Fruit fly (Drosophila melanogaster) whole organism, embryonic: ENCODE results near the gene SpdS.

ENCODE experiments used
- Antp ChIP-seq: fragments of 200-800 bp; sonication (Bioruptor generic); optimal IDR thresholded peaks from 3 replicates; lab custom pipeline; 2016; ENCODE audit warnings: missing biosample characterization, missing genetic modification characterization
- CG10267 ChIP-seq: fragments of 200-800 bp; sonication (Bioruptor generic); optimal IDR thresholded peaks from 2 replicates; lab custom pipeline; 2018; ENCODE audit warnings: missing biosample characterization, mild to moderate bottlenecking, missing genetic modification characterization, moderate library complexity
- CG10321 ChIP-seq: fragments of 200-800 bp; sonication (Bioruptor generic); IDR thresholded peaks from 2 replicates; pipeline ENCODE4 v1.3.6; 2022; ENCODE audit warnings: missing biosample characterization, missing genetic modification characterization
- CG10366 ChIP-seq: fragments of 200-800 bp; sonication (Bioruptor generic); IDR thresholded peaks from 2 replicates; pipeline ENCODE4 v1.3.6; 2022; ENCODE audit warnings: missing biosample characterization, missing genetic modification characterization
- CG10462 ChIP-seq: fragments of 200-800 bp; sonication (Bioruptor generic); optimal IDR thresholded peaks from 2 replicates; lab custom pipeline; 2016; ENCODE audit warnings: missing biosample characterization, missing genetic modification characterization
- CG11456 ChIP-seq: fragments of 200-800 bp; sonication (Bioruptor generic); IDR thresholded peaks from 3 replicates; pipeline ENCODE4 v1.3.6; 2022; ENCODE audit warnings: missing biosample characterization, missing genetic modification characterization
- CG12659 ChIP-seq: fragments of 200-800 bp; sonication (Bioruptor generic); optimal IDR thresholded peaks from 3 replicates; lab custom pipeline; 2017; ENCODE audit warnings: mild to moderate bottlenecking, missing biosample characterization, missing genetic modification reagents, missing genetic modification characterization
- CG12744 ChIP-seq: fragments of 200-800 bp; sonication (Bioruptor generic); optimal IDR thresholded peaks from 2 replicates; lab custom pipeline; 2016; ENCODE audit warnings: missing biosample characterization, missing genetic modification characterization
- CG12942 ChIP-seq: fragments of 200-800 bp; sonication (Bioruptor generic); optimal IDR thresholded peaks from 3 replicates; lab custom pipeline; 2016; ENCODE audit warnings: missing biosample characterization, missing genetic modification characterization
- CG13123 ChIP-seq: fragments of 200-800 bp; sonication (Bioruptor generic); optimal IDR thresholded peaks from 2 replicates; lab custom pipeline; 2016; ENCODE audit warnings: missing biosample characterization, missing genetic modification characterization
- CG17359 ChIP-seq: fragments of 200-800 bp; sonication (Bioruptor generic); optimal IDR thresholded peaks from 3 replicates; lab custom pipeline; 2018; ENCODE audit warnings: missing biosample characterization, mild to moderate bottlenecking, missing genetic modification characterization, moderate library complexity
- CG2116 ChIP-seq: fragments of 200-800 bp; sonication (Bioruptor generic); optimal IDR thresholded peaks from 3 replicates; lab custom pipeline; 2018; ENCODE audit warnings: missing biosample characterization, mild to moderate bottlenecking, missing genetic modification characterization
- CG3065 ChIP-seq: fragments of 200-800 bp; sonication (Bioruptor generic); optimal IDR thresholded peaks from 2 replicates; lab custom pipeline; 2016; ENCODE audit warnings: missing biosample characterization, missing genetic modification characterization
- CG3163 ChIP-seq: fragments of 200-800 bp; sonication (Bioruptor generic); optimal IDR thresholded peaks from 3 replicates; lab custom pipeline; 2016; ENCODE audit warnings: missing biosample characterization, missing genetic modification characterization
- CG3847 ChIP-seq: fragments of 200-800 bp; sonication (Bioruptor generic); IDR thresholded peaks from 2 replicates; pipeline ENCODE4 v1.3.6; 2022; ENCODE audit warnings: missing biosample characterization, missing genetic modification characterization
- CG3995 ChIP-seq: fragments of 200-800 bp; sonication (Bioruptor generic); optimal IDR thresholded peaks from 3 replicates; lab custom pipeline; 2016; ENCODE audit warnings: missing biosample characterization, missing genetic modification characterization
- CG6683 ChIP-seq: fragments of 200-800 bp; sonication (Bioruptor generic); optimal IDR thresholded peaks from 2 replicates; lab custom pipeline; 2017; ENCODE audit warnings: missing biosample characterization, mild to moderate bottlenecking, missing genetic modification characterization, missing genetic modification reagents
- CG8290 ChIP-seq, 3 experiments: fragments of 200-800 bp; sonication (Bioruptor generic); optimal IDR thresholded peaks; 2 replicates each; lab custom pipeline; 2016 to 2019; ENCODE audit warnings: missing biosample characterization in 3 of 3, missing genetic modification characterization in 3 of 3, mild to moderate bottlenecking in 2 of 3, moderate library complexity in 1 of 3
- CG8359 ChIP-seq: fragments of 200-800 bp; sonication (Bioruptor generic); optimal IDR thresholded peaks from 2 replicates; lab custom pipeline; 2017; ENCODE audit warnings: missing biosample characterization, mild to moderate bottlenecking, missing genetic modification characterization, borderline replicate concordance
- CG8924 ChIP-seq: fragments of 200-800 bp; optimal IDR thresholded peaks from 3 replicates; lab custom pipeline; 2019; ENCODE audit warnings: missing biosample characterization, mild to moderate bottlenecking, missing genetic modification characterization, moderate library complexity
- Chrac-16 ChIP-seq: fragments of 200-800 bp; sonication (Bioruptor generic); optimal IDR thresholded peaks from 3 replicates; lab custom pipeline; 2016; ENCODE audit warnings: missing biosample characterization, missing genetic modification characterization
- D ChIP-seq, 2 experiments: fragments of 200-800 bp in 1 of 2; fragments of >200 bp in 1 of 2; sonication (Bioruptor generic) in 1 of 2; optimal IDR thresholded peaks; 2 replicates in 1 of 2; 3 replicates in 1 of 2; lab custom pipeline; 2017; ENCODE audit warnings: mild to moderate bottlenecking in 1 of 2, missing biosample characterization in 1 of 2, missing genetic modification characterization in 1 of 2, missing genetic modification reagents in 1 of 2
- D19B ChIP-seq: fragments of 200-800 bp; sonication (Bioruptor generic); optimal IDR thresholded peaks from 2 replicates; lab custom pipeline; 2017; ENCODE audit warnings: missing biosample characterization, mild to moderate bottlenecking, missing genetic modification characterization
- Dref ChIP-seq: fragments of 200-800 bp; sonication (Bioruptor generic); IDR thresholded peaks from 2 replicates; pipeline ENCODE4 v1.3.6; 2022; ENCODE audit warnings: missing biosample characterization, missing genetic modification characterization
- Drgx ChIP-seq: fragments of 200-800 bp; sonication (Bioruptor generic); IDR thresholded peaks from 2 replicates; pipeline ENCODE4 v1.3.6; 2022; ENCODE audit warnings: missing biosample characterization, missing genetic modification characterization
- Ets65A ChIP-seq: fragments of 200-800 bp; sonication (Bioruptor generic); peaks from one replicate; lab custom pipeline; 2016; ENCODE audit warnings: missing biosample characterization, missing genetic modification characterization
- HLH54F ChIP-seq: fragments of 200-800 bp; sonication (Bioruptor generic); optimal IDR thresholded peaks from 3 replicates; lab custom pipeline; 2016; ENCODE audit warnings: missing biosample characterization, missing genetic modification characterization
- Max ChIP-seq: fragments of 200-800 bp; sonication (Bioruptor generic); optimal IDR thresholded peaks from 2 replicates; lab custom pipeline; 2016; ENCODE audit warnings: missing biosample characterization, mild to moderate bottlenecking, missing genetic modification characterization
- Nf-YC ChIP-seq: fragments of 200-800 bp; optimal IDR thresholded peaks from 3 replicates; lab custom pipeline; 2019; ENCODE audit warnings: missing biosample characterization, mild to moderate bottlenecking, missing genetic modification characterization, moderate library complexity
- Optix ChIP-seq: fragments of 200-800 bp; sonication (Bioruptor generic); IDR thresholded peaks from 3 replicates; pipeline ENCODE4 v1.3.6; 2022; ENCODE audit warnings: missing biosample characterization, missing genetic modification characterization
- Side ChIP-seq: fragments of 200-800 bp; sonication (Bioruptor generic); optimal IDR thresholded peaks from 2 replicates; lab custom pipeline; 2016; ENCODE audit warnings: missing biosample characterization, missing genetic modification characterization
- Sry-δ ChIP-seq: fragments of 200-800 bp; sonication (Bioruptor generic); optimal IDR thresholded peaks from 2 replicates; lab custom pipeline; 2016; ENCODE audit warnings: missing biosample characterization, missing genetic modification characterization
- Vsx1 ChIP-seq: fragments of 200-800 bp; sonication (Bioruptor generic); optimal IDR thresholded peaks from 2 replicates; lab custom pipeline; 2017; ENCODE audit warnings: missing biosample characterization, mild to moderate bottlenecking, missing genetic modification characterization, missing genetic modification reagents
- Xbp1 ChIP-seq: fragments of 200-800 bp; sonication (Bioruptor generic); optimal IDR thresholded peaks from 3 replicates; lab custom pipeline; 2016; ENCODE audit warnings: missing biosample characterization, mild to moderate bottlenecking, missing genetic modification characterization
- amos ChIP-seq: fragments of 200-800 bp; sonication (Bioruptor generic); IDR thresholded peaks from 2 replicates; pipeline ENCODE4 v1.3.6; 2022; ENCODE audit warnings: missing biosample characterization, missing genetic modification characterization; ENCODE audit not compliant: partially characterized antibody
- bsh ChIP-seq, 2 experiments: fragments of 200-800 bp; sonication (Bioruptor generic); optimal IDR thresholded peaks; 2 replicates each; lab custom pipeline; 2017 to 2018; ENCODE audit warnings: mild to moderate bottlenecking in 2 of 2, missing biosample characterization in 2 of 2, missing genetic modification characterization in 2 of 2, moderate library complexity in 1 of 2
- chif ChIP-seq, 2 experiments: fragments of 200-800 bp; sonication (Bioruptor generic); optimal IDR thresholded peaks; 3 replicates each; lab custom pipeline; 2016; ENCODE audit warnings: missing biosample characterization in 2 of 2, missing genetic modification characterization in 2 of 2
- crc ChIP-seq: fragments of 200-800 bp; sonication (Bioruptor generic); optimal IDR thresholded peaks from 2 replicates; lab custom pipeline; 2016; ENCODE audit warnings: missing biosample characterization, missing genetic modification characterization
- croc ChIP-seq: fragments of 200-800 bp; sonication (Bioruptor generic); conservative IDR thresholded peaks from 3 replicates; pipeline ENCODE4 v1.3.6; 2022; ENCODE audit warnings: missing biosample characterization, missing genetic modification characterization
- danr ChIP-seq: fragments of 200-800 bp; sonication (Bioruptor generic); IDR thresholded peaks from 2 replicates; pipeline ENCODE4 v1.3.6; 2022; ENCODE audit warnings: missing biosample characterization, missing genetic modification characterization
- en ChIP-seq: fragments of 200-800 bp; sonication (Bioruptor generic); optimal IDR thresholded peaks from 2 replicates; lab custom pipeline; 2016; ENCODE audit warnings: missing biosample characterization, missing genetic modification characterization
- gfzf ChIP-seq: fragments of 200-800 bp; sonication (Bioruptor generic); optimal IDR thresholded peaks from 2 replicates; lab custom pipeline; 2016; ENCODE audit warnings: missing biosample characterization, mild to moderate bottlenecking, missing genetic modification characterization, moderate library complexity
- gro ChIP-seq: fragments of 200-800 bp; sonication (Bioruptor generic); optimal IDR thresholded peaks from 2 replicates; lab custom pipeline; 2016; ENCODE audit warnings: missing biosample characterization, missing genetic modification characterization
- gt ChIP-seq: fragments of 200-800 bp; sonication (Bioruptor generic); IDR thresholded peaks from 2 replicates; pipeline ENCODE4 v1.3.6; 2022; ENCODE audit warnings: missing biosample characterization, missing genetic modification characterization
- klu ChIP-seq: fragments of 200-800 bp; sonication (Bioruptor generic); IDR thresholded peaks from 2 replicates; pipeline ENCODE4 v1.3.6; 2022; ENCODE audit warnings: missing biosample characterization, missing genetic modification characterization
- knrl ChIP-seq: fragments of 200-800 bp; sonication (Bioruptor generic); IDR thresholded peaks from 3 replicates; pipeline ENCODE4 v1.3.6; 2022; ENCODE audit warnings: missing biosample characterization, missing genetic modification characterization; ENCODE audit not compliant: partially characterized antibody
- nmo ChIP-seq: fragments of 200-800 bp; sonication (Bioruptor generic); optimal IDR thresholded peaks from 2 replicates; lab custom pipeline; 2018; ENCODE audit warnings: missing biosample characterization, mild to moderate bottlenecking, missing genetic modification characterization, moderate library complexity
- pzg ChIP-seq: fragments of 200-800 bp; sonication (Bioruptor generic); optimal IDR thresholded peaks from 3 replicates; lab custom pipeline; 2018; ENCODE audit warnings: missing biosample characterization, mild to moderate bottlenecking, missing genetic modification characterization, moderate library complexity
- scrt ChIP-seq: fragments of 200-800 bp; sonication (Bioruptor generic); optimal IDR thresholded peaks from 2 replicates; lab custom pipeline; 2018; ENCODE audit warnings: missing biosample characterization, mild to moderate bottlenecking, missing genetic modification characterization, moderate library complexity
- tup ChIP-seq: fragments of 200-800 bp; sonication (Bioruptor generic); optimal IDR thresholded peaks from 2 replicates; lab custom pipeline; 2016; ENCODE audit warnings: missing biosample characterization, mild to moderate bottlenecking, missing genetic modification characterization, moderate library complexity

SpdS gene

DNA sequence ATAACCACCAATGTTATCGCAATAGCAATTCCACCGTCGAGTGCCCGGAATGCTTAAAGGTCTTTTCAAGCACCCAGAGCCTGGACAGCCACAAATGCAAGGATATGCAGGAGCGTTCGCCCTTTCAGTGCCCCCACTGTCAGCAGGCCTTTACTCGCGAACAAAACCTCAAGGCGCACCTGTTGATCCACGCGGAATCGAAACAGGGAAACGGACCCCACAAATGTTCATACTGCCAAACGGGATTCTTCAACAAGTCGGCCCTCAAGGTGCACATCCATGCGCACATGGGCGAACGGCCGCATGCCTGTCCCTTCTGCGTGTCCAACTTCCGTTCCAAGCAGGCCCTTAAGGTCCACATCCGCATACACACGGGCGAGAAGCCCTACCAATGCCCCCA lies 3.4 kb upstream of the SpdS start (continued):
- 0 out of 3 replicates have a peak, but pooled peaks have one; percentile 41 for TF ChIP-seq CG11456
- TF ChIP-seq D (optimal IDR thresholded peaks at IDR 0.05; lab: Kevin White, UChicago), result peak; percentile 13
- no peak for TF ChIP-seq D (GFP tag; optimal IDR thresholded peaks at IDR 0.05; lab: Kevin White, UChicago)
- no peak for TF ChIP-seq bsh (GFP tag; optimal IDR thresholded peaks at IDR 0.05; lab: Kevin White, UChicago)
- no peak for TF ChIP-seq CG10321 (GFP tag; lab: Robert Waterston, UW)
- TF ChIP-seq Chrac-16 (GFP tag; lab: Kevin White, UChicago), result no peak
- TF ChIP-seq Vsx1 (GFP tag; lab: Kevin White, UChicago), result no peak
- TF ChIP-seq CG12942, result no peak
- no peak for TF ChIP-seq CG6683 (GFP tag; lab: Kevin White, UChicago)
- TF ChIP-seq CG3065 (GFP tag; lab: Kevin White, UChicago), result no peak
- no peak for TF ChIP-seq CG8359 (GFP tag; lab: Kevin White, UChicago)
- no peak for TF ChIP-seq gt
- 0 out of 2 replicates have a peak, but pooled peaks have one; percentile 13 for TF ChIP-seq Drgx (GFP tag; lab: Robert Waterston, UW)
- TF ChIP-seq Ets65A (GFP tag; lab: Kevin White, UChicago), result no peak
- peak; percentile 40 for TF ChIP-seq scrt (GFP tag; lab: Kevin White, UChicago)
- no peak for TF ChIP-seq knrl
- 0 out of 3 replicates have a peak, but pooled peaks have one; percentile 21 for TF ChIP-seq Optix
- TF ChIP-seq CG10366 (GFP tag; lab: Robert Waterston, UW), result no peak
- TF ChIP-seq Nf-YC (tag; lab: Kevin White, UChicago), result no peak
- TF ChIP-seq crc (GFP tag; lab: Kevin White, UChicago), result no peak
- TF ChIP-seq CG12744 (GFP tag; lab: Kevin White, UChicago), result no peak
- TF ChIP-seq CG3163 (GFP tag; lab: Kevin White, UChicago), result no peak
- no peak for TF ChIP-seq klu (GFP tag; lab: Robert Waterston, UW)
- TF ChIP-seq Antp (GFP tag; lab: Kevin White, UChicago), result no peak
- TF ChIP-seq CG17359, result no peak
- no peak for TF ChIP-seq en (GFP tag; lab: Kevin White, UChicago)
- no peak for TF ChIP-seq D19B (GFP tag; lab: Kevin White, UChicago)
- no peak for TF ChIP-seq chif (GFP tag; optimal IDR thresholded peaks at IDR 0.05; lab: Kevin White, UChicago)
- TF ChIP-seq croc (GFP tag; lab: Robert Waterston, UW), result no peak

dm6 chr3R:9628607-9629006 lies 2.8 kb upstream of the SpdS start:
- TF ChIP-seq HLH54F (GFP tag; lab: Kevin White, UChicago) (no peak), gfzf (GFP tag; lab: Kevin White, UChicago) (peak; percentile 8), tup (GFP tag; lab: Kevin White, UChicago) (no peak), CG2116 (GFP tag; lab: Kevin White, UChicago) (peak; percentile 32), CG3847 (GFP tag; lab: Robert Waterston, UW) (no peak), CG10462 (GFP tag; lab: Kevin White, UChicago) (no peak), CG12659 (no peak), Sry-δ (GFP tag; lab: Kevin White, UChicago) (peak; percentile 8), CG10267 (tag; lab: Kevin White, UChicago) (peak; percentile 3), Max (GFP tag; lab: Kevin White, UChicago) (peak; percentile 63), CG3995 (GFP tag; lab: Kevin White, UChicago) (peak; percentile 67), gro (GFP tag; lab: Kevin White, UChicago) (peak; percentile 4), amos (GFP tag; lab: Robert Waterston, UW) (peak; percentile 67; the same call in 1 of the 2 replicates), danr (no peak), Side (GFP tag; lab: Kevin White, UChicago) (no peak), Dref (peak; percentile 40; the same call in 1 of the 2 replicates), CG8924 (tag; lab: Kevin White, UChicago) (peak; percentile 16), nmo (no peak), CG8290 (GFP tag; optimal IDR thresholded peaks at IDR 0.05; lab: Kevin White, UChicago) (no peak), CG8290 (tag; optimal IDR thresholded peaks at IDR 0.05; lab: Kevin White, UChicago) (peak in 1 of 2 experiments; percentile 13), Xbp1 (GFP tag; lab: Kevin White, UChicago) (peak; percentile 24), Nf-YC (tag; lab: Kevin White, UChicago) (peak; percentile 57), pzg (GFP tag; lab: Kevin White, UChicago) (peak; percentile 57), CG13123 (GFP tag; lab: Kevin White, UChicago) (no peak)
